Worm (Caenorhabditis elegans) whole organism, young adult: Measurements from ENCODE around the gene math-1.

Source experiments
- C06A6.2 ChIP-seq: fragments of 200-800 bp; sonication (Bioruptor generic); conservative IDR thresholded peaks from 2 replicates; pipeline ENCODE4 v1.3.6; 2022; ENCODE audit warnings: missing genetic modification characterization, missing compliant biosample characterization
- Y79H2A.3 ChIP-seq: fragments of 200-800 bp; sonication (Bioruptor generic); conservative IDR thresholded peaks from 2 replicates; pipeline ENCODE4 v1.3.6; 2022; ENCODE audit warnings: missing genetic modification reagents, missing genetic modification characterization, missing compliant biosample characterization
- aptf-3 ChIP-seq: fragments of 200-800 bp; sonication (Bioruptor generic); IDR thresholded peaks from 2 replicates; pipeline ENCODE4 v1.3.6; 2022; ENCODE audit warnings: missing genetic modification characterization, missing compliant biosample characterization
- atf-7 ChIP-seq: sonication (generic microtip); optimal IDR thresholded peaks from 2 replicates; lab custom pipeline; 2017; ENCODE audit warnings: mild to moderate bottlenecking, missing genetic modification characterization, missing compliant biosample characterization
- ets-4 ChIP-seq: fragments of 200-800 bp; sonication (Bioruptor generic); optimal IDR thresholded peaks from 2 replicates; lab custom pipeline; 2018; ENCODE audit warnings: mild to moderate bottlenecking, missing genetic modification characterization, missing compliant biosample characterization
- lin-35 ChIP-seq, 3 experiments: fragments of 150-350 bp in 2 of 3; sonication (generic microtip) in 1 of 3; optimal IDR thresholded peaks; 2 replicates each; lab custom pipeline; 2014 to 2018; ENCODE audit warnings: missing biosample characterization in 3 of 3, missing genetic modification characterization in 3 of 3, missing genetic modification reagents in 3 of 3
- mel-28 ChIP-seq: sonication (generic microtip); optimal IDR thresholded peaks from 2 replicates; lab custom pipeline; 2016; ENCODE audit warnings: borderline replicate concordance, mild to moderate bottlenecking, missing genetic modification characterization, missing compliant biosample characterization
- sea-2 ChIP-seq: fragments of 200-800 bp; sonication (Bioruptor generic); IDR thresholded peaks from 2 replicates; pipeline ENCODE4 v1.3.6; 2022; ENCODE audit warnings: missing genetic modification characterization, missing compliant biosample characterization
- tbx-9 ChIP-seq: sonication (generic microtip); optimal IDR thresholded peaks from 2 replicates; lab custom pipeline; 2016; ENCODE audit warnings: borderline replicate concordance, missing genetic modification characterization, inconsistent platforms, missing compliant biosample characterization
- unc-62 ChIP-seq: fragments of 150-350 bp; optimal IDR thresholded peaks from 2 replicates; lab custom pipeline; 2014; ENCODE audit warnings: missing biosample characterization, missing genetic modification reagents, missing genetic modification characterization

DNA sequence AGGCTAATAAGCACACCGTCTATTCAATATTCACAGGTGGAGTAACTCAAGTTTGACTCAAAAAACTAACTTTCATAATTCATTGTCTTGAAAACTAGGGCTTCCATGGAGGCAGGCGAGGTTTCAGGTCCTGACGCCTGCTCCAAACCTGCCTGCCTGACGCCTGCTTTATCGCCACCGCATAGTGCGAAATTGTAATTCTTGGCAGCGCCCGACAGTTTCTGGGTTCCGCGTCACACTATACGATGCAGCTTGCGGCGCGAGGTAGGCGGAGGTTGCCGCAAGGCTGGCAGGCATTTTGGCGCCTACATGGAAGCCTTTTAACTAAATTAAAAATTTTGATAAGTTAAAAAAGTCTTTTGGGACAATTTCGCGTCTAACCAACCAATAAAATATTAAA is 40.8 kb upstream of the math-1 start:
- TF ChIP-seq C06A6.2 (no peak), ets-4 (GFP tag; lab: Kevin White, UChicago) (no peak), lin-35 (GFP tag; optimal IDR thresholded peaks at IDR 0.05; lab: Kevin White, UChicago) (no peak), atf-7 (no peak), sea-2 (GFP tag; lab: Robert Waterston, UW) (no peak), mel-28 (no peak), tbx-9 (tag; lab: Kevin White, UChicago) (no peak), aptf-3 (GFP tag; lab: Robert Waterston, UW) (no peak), Y79H2A.3 (GFP tag; lab: Robert Waterston, UW) (no peak), unc-62 (no peak)
